Fruit fly (Drosophila melanogaster): Measurements from ENCODE around the gene CG10680.

Gene CG10680

DNA sequence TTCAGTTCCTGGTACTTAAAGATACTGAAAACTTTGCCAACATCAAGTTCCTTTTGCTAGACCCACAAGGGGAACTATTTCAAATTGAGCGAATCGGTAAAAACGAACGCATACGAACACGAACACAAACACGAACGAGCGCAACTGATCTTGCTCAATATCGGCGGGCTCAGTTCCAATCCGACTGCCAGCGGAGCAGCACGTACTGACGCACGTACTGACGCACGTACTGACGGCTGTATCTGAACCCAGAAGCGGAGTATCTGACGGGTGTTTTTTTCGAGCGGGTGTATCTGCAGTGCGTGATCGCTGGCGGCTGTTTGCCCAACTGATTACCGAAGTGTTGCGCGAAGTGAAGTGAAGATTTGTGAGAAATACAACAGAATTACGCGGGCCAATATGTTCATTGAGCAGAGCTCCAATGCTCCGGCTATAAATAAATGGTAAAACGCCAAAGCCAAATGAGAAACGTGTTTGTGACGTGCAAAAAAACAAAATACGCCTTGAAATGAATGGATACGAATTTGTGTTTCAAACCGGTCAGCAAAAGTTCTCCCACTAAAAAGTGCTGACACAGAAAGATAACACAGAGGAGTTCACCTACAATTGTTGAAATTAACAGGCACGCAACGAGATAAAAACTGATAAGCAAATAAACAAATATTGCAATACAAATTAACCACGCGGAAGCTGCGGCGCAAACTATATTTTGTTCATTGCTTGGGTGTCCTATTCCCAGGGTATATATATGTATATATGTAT lies 28.7 kb upstream of the CG10680 start (continued):
- TF ChIP-seq CG4282 (GFP tag; optimal IDR thresholded peaks at IDR 0.05), result no peak
- TF ChIP-seq wor (GFP tag; IDR thresholded peaks at IDR 0.05), result no peak
- TF ChIP-seq chm (GFP tag; IDR thresholded peaks at IDR 0.05), result peak; percentile 79
- peak; percentile 70; the same call in 2 of the 3 replicates for TF ChIP-seq CG34422 (GFP tag; IDR thresholded peaks at IDR 0.05)
- no peak for TF ChIP-seq hbn (GFP tag; IDR thresholded peaks at IDR 0.05; ENCODE audit: partially characterized antibody)
- TF ChIP-seq MTF-1 (GFP tag; optimal IDR thresholded peaks at IDR 0.05; ENCODE audit: borderline replicate concordance), result no peak
- peak; percentile 14 for TF ChIP-seq Meics (GFP tag; optimal IDR thresholded peaks at IDR 0.05)
- TF ChIP-seq CG6813 (GFP tag; optimal IDR thresholded peaks at IDR 0.05), result peak; percentile 6
- peak; percentile 14 for TF ChIP-seq trem (tag; optimal IDR thresholded peaks at IDR 0.05)
- TF ChIP-seq fd96Cb (tag; optimal IDR thresholded peaks at IDR 0.05), result no peak
- TF ChIP-seq nerfin-2 (GFP tag; IDR thresholded peaks at IDR 0.05; ENCODE audit: partially characterized antibody), result no peak
- no peak for TF ChIP-seq ken (GFP tag; IDR thresholded peaks at IDR 0.05)
- no peak for TF ChIP-seq D (optimal IDR thresholded peaks at IDR 0.05)
- TF ChIP-seq D (GFP tag; optimal IDR thresholded peaks at IDR 0.05), result no peak

DNA sequence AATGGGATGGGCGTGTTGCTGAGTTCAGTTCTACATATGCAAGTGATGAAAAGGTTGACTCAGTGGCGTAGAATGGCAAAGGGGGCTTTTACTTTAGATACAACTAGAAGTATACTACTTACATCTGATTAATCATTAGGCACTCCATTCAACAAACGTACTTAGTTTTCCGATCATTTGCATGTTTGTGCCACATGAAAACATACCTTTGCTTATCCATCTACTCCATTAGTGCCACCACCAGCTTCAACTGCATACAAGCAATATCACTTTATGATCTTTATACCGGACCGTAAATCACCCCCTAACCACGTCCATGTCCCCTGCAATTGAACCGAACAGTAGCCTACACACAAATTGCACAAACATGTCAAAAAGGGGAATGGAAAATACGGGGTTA lies 27.8 kb upstream of the CG10680 start:
- TF ChIP-seq CG2712 (tag; optimal IDR thresholded peaks at IDR 0.05) (peak; percentile 15), Drgx (GFP tag; IDR thresholded peaks at IDR 0.05) (peak; percentile 74)

DNA sequence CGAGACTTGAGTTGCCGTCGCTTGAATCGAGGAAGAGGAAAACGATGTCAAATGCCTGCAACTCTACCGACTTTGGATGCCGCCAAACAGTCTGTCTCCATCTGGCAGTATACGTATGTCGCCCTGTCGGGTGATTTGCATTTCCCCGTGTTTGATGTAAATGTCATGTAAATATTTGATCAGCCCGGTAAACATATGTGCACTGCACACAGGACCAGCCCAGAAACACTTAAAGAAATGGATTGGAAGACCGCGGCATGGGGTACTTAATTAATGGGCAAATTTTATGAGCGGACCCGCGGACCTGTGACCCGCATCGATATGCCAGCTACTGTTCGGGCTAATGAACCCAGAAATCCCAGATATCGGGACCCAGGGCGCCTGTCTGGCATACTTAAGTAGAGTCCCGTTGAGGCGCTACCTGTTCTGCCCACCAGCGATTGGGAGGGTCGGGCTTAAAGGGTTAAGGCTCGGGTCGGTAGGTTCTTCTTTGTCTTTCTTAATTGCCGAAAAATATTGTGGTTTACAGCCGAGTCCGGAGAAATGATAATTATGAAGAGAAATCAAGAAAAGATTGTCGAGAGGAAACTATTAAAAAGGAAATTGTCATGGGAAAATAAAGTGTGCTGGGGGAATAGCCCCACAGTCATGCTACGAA lies 26.0 kb upstream of the CG10680 start:
- peak; percentile 65 for TF ChIP-seq Kr (GFP tag; optimal IDR thresholded peaks at IDR 0.05)
- TF ChIP-seq hb (GFP tag; IDR thresholded peaks at IDR 0.05; ENCODE audit: partially characterized antibody), result no peak
- TF ChIP-seq HLHmδ (GFP tag; optimal IDR thresholded peaks at IDR 0.05), result peak; percentile 88
- TF ChIP-seq zen (tag; optimal IDR thresholded peaks at IDR 0.05), result peak; percentile 79
- peak in 1 of 2 experiments; percentile 72 for TF ChIP-seq tll (GFP tag; optimal IDR thresholded peaks at IDR 0.05)
- TF ChIP-seq HLH3B (GFP tag; IDR thresholded peaks at IDR 0.05), result 0 out of 2 replicates have a peak, but pooled peaks have one; percentile 9
- TF ChIP-seq CG12071 (GFP tag; optimal IDR thresholded peaks at IDR 0.05), result peak; percentile 24
- TF ChIP-seq CG15269 (tag; optimal IDR thresholded peaks at IDR 0.05), result no peak
- TF ChIP-seq Awh (GFP tag; IDR thresholded peaks at IDR 0.05), result peak; percentile 80
- TF ChIP-seq ara (GFP tag; IDR thresholded peaks at IDR 0.05), result peak; percentile 26; the same call in 1 of the 2 replicates
- TF ChIP-seq fd64A (GFP tag; optimal IDR thresholded peaks at IDR 0.05), result peak; percentile 31
- peak; percentile 2 for TF ChIP-seq Med (GFP tag)
- TF ChIP-seq CG1233 (GFP tag; optimal IDR thresholded peaks at IDR 0.05), result peak; percentile 2
- TF ChIP-seq kni (GFP tag; optimal IDR thresholded peaks at IDR 0.05), result peak; percentile 82
- TF ChIP-seq vvl (GFP tag; IDR thresholded peaks at IDR 0.05), result peak; percentile 70; the same call in 1 of the 2 replicates
- peak; percentile 37 for TF ChIP-seq onecut (GFP tag; IDR thresholded peaks at IDR 0.05)
- TF ChIP-seq sisA (GFP tag; IDR thresholded peaks at IDR 0.05), result no peak
- peak; percentile 10 for TF ChIP-seq CG14710 (tag; optimal IDR thresholded peaks at IDR 0.05)
- peak; percentile 11 for TF ChIP-seq twi (tag; optimal IDR thresholded peaks at IDR 0.05)
- no peak for TF ChIP-seq sens-2 (GFP tag; IDR thresholded peaks at IDR 0.05)
- no peak for TF ChIP-seq CG11560 (tag; IDR thresholded peaks at IDR 0.05)
- TF ChIP-seq CG15696 (tag; optimal IDR thresholded peaks at IDR 0.05), result peak; percentile 35
- no peak for TF ChIP-seq E2f1 (GFP tag; IDR thresholded peaks at IDR 0.05)
- 0 out of 2 replicates have a peak, but pooled peaks have one; percentile 40 for TF ChIP-seq Xrp1 (GFP tag; IDR thresholded peaks at IDR 0.05)
- TF ChIP-seq CG12236 (GFP tag; optimal IDR thresholded peaks at IDR 0.05), result no peak
- no peak for TF ChIP-seq lov (optimal IDR thresholded peaks at IDR 0.05)
- TF ChIP-seq lov (GFP tag; IDR thresholded peaks at IDR 0.05), result 0 out of 3 replicates have a peak, but pooled peaks have one; percentile 23
- TF ChIP-seq CG6813 (GFP tag; optimal IDR thresholded peaks at IDR 0.05), result peak; percentile 43
- peak; percentile 25; the same call in 1 of the 3 replicates for TF ChIP-seq CG3726 (GFP tag; IDR thresholded peaks at IDR 0.05)
- peak; percentile 32 for TF ChIP-seq gcm (GFP tag; optimal IDR thresholded peaks at IDR 0.05)

All from whole organism, embryonic.